Worm (Caenorhabditis elegans): Measurements from ENCODE around the gene fbxa-141.

Gene fbxa-141

ce11 chrX:14505578-14506353, 7.0 kb downstream of the fbxa-141 start (continued):
- TF ChIP-seq gei-8 (GFP tag; optimal IDR thresholded peaks at IDR 0.05) (peak; percentile 68), nhr-41 (GFP tag; IDR thresholded peaks at IDR 0.05) (peak; percentile 63; the same call in 1 of the 2 replicates), zfp-3 (GFP tag; conservative IDR thresholded peaks at IDR 0.05) (no peak), mxl-2 (GFP tag; conservative IDR thresholded peaks at IDR 0.05) (0 out of 2 replicates have a peak, but pooled peaks have one; percentile 23), rbr-2 (tag; optimal IDR thresholded peaks at IDR 0.05) (peak; percentile 13), snpc-4 (tag; optimal IDR thresholded peaks at IDR 0.05) (peak; percentile 4), nhr-28 (tag; optimal IDR thresholded peaks at IDR 0.05) (peak; percentile 92), nhr-102 (tag; optimal IDR thresholded peaks at IDR 0.05) (peak; percentile 52)

DNA sequence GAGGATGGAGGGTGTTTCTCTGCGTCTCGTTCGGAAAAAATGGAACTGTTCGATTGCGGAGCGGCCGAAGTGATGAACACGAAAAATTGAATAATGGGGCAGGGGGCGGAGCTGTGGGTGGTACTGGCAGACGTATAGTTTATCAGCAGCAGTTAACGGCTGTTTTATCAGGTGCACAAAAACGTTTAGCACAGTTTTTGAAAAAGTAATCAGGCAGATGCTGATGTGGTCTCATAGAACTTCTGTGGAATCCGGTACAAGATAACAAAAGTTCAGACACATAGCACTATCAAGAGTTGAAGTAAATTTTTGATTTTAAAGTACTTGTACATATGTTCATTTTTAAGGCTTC, 8.2 kb downstream of the fbxa-141 start:
- TF ChIP-seq F44E2.7 (GFP tag; IDR thresholded peaks at IDR 0.05) (0 out of 2 replicates have a peak, but pooled peaks have one; percentile 0), dve-1 (tag; optimal IDR thresholded peaks at IDR 0.05; ENCODE audit: insufficient read depth) (peak; percentile 54), dmd-6 (GFP tag; IDR thresholded peaks at IDR 0.05) (peak; percentile 35), daf-16 (GFP tag; optimal IDR thresholded peaks at IDR 0.05) (no peak), daf-16 (tag; optimal IDR thresholded peaks at IDR 0.05) (peak; percentile 36), mxl-3 (GFP tag; optimal IDR thresholded peaks at IDR 0.05) (peak; percentile 47), tra-1 (GFP tag; IDR thresholded peaks at IDR 0.05) (0 out of 2 replicates have a peak, but pooled peaks have one; percentile 12), lin-39 (tag; optimal IDR thresholded peaks at IDR 0.05) (no peak), madf-5 (GFP tag; IDR thresholded peaks at IDR 0.05) (no peak), dmd-8 (GFP tag; IDR thresholded peaks at IDR 0.05) (0 out of 2 replicates have a peak, but pooled peaks have one; percentile 22), php-3 (GFP tag; IDR thresholded peaks at IDR 0.05) (peak; percentile 41; the same call in 1 of the 2 replicates), F10B5.3 (tag; optimal IDR thresholded peaks at IDR 0.05) (peak; percentile 7), ZK337.2 (GFP tag; IDR thresholded peaks at IDR 0.05) (no peak), cey-2 (tag; optimal IDR thresholded peaks at IDR 0.05; ENCODE audit: borderline replicate concordance, insufficient read depth) (no peak), nhr-28 (tag; optimal IDR thresholded peaks at IDR 0.05) (peak; percentile 83), nhr-111 (GFP tag; optimal IDR thresholded peaks at IDR 0.05) (no peak), lin-1 (GFP tag; IDR thresholded peaks at IDR 0.05) (0 out of 2 replicates have a peak, but pooled peaks have one; percentile 20), pqm-1 (tag; optimal IDR thresholded peaks at IDR 0.05) (peak; percentile 72), hlh-11 (tag; optimal IDR thresholded peaks at IDR 0.05) (peak; percentile 41)

DNA sequence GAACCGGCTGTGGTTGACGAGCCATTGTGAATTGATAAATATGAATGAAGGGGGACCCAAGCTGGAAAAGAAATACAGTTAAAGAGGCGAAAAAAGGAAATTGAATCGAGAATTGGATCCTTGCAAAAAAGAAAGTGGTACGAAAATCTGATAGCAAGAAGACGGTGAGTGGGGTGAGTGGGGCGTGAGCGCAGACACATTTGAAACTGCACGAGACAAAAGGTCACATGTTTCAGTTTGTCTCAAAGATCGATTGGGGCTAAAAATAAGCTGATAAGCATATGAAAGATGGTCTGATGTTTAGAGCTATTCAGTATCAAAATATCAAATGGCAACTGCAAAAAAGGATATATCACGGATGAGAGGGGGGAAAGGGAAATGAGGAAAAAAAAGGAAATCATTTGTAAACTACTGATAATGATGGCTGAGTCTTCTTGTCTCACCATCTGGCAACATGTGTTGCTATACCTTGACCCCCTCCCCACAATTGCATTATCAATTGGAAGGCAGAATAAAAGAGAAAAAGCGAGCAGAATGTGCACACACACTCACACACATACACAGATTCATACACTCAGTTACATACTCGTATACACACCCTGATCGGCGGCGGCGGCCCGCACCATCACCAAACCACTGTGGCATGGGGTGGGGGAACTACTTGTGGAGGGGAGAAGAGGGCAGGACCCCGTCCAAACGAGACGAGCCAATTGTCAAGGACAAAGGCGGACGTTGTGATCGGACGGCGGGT, 8.7 kb downstream of the fbxa-141 start, which contains the start of gene M163.1:
M163.1 (minus strand) TSS at position 25 of the 751 bp plus-strand sequence.
- no peak for TF ChIP-seq Y48G9A.11 (GFP tag; IDR thresholded peaks at IDR 0.05)
- peak; percentile 38 for TF ChIP-seq hlh-11 (tag; optimal IDR thresholded peaks at IDR 0.05)
- no peak for TF ChIP-seq Y75B8A.6 (GFP tag; IDR thresholded peaks at IDR 0.05)
- no peak for TF ChIP-seq zip-2 (tag; optimal IDR thresholded peaks at IDR 0.05)
- peak; percentile 56 for TF ChIP-seq dmd-6 (GFP tag; IDR thresholded peaks at IDR 0.05)
- TF ChIP-seq T26A8.4 (GFP tag; IDR thresholded peaks at IDR 0.05) = no peak
- 0 out of 2 replicates have a peak, but pooled peaks have one; percentile 18 for TF ChIP-seq lin-38 (GFP tag; IDR thresholded peaks at IDR 0.05)
- TF ChIP-seq F37D6.2 (tag; optimal IDR thresholded peaks at IDR 0.05) = no peak
- no peak for TF ChIP-seq fkh-10 (GFP tag; optimal IDR thresholded peaks at IDR 0.05)
- no peak for TF ChIP-seq spr-1 (tag; optimal IDR thresholded peaks at IDR 0.05)
- TF ChIP-seq lin-13 (GFP tag; optimal IDR thresholded peaks at IDR 0.05) = no peak
- TF ChIP-seq T20F7.1 (GFP tag; optimal IDR thresholded peaks at IDR 0.05) = no peak
- TF ChIP-seq nhr-41 (GFP tag; IDR thresholded peaks at IDR 0.05) = no peak
- TF ChIP-seq mes-2 (tag; optimal IDR thresholded peaks at IDR 0.05; ENCODE audit: poor library complexity, severe bottlenecking) = peak; percentile 1
- TF ChIP-seq dve-1 (tag; optimal IDR thresholded peaks at IDR 0.05; ENCODE audit: insufficient read depth) = peak; percentile 42
- TF ChIP-seq dpl-1 (GFP tag; optimal IDR thresholded peaks at IDR 0.05) = no peak
- no peak for TF ChIP-seq daf-19 (GFP tag; conservative IDR thresholded peaks at IDR 0.05)
- no peak for TF ChIP-seq ces-1 (GFP tag; optimal IDR thresholded peaks at IDR 0.05)
- TF ChIP-seq daf-16 (GFP tag; optimal IDR thresholded peaks at IDR 0.05) = no peak
- TF ChIP-seq daf-16 (tag; optimal IDR thresholded peaks at IDR 0.05) = peak; percentile 57
- no peak for TF ChIP-seq ztf-11 (tag; optimal IDR thresholded peaks at IDR 0.05)
- TF ChIP-seq madf-5 (GFP tag; IDR thresholded peaks at IDR 0.05) = no peak
- no peak for TF ChIP-seq ceh-20 (GFP tag; IDR thresholded peaks at IDR 0.05)
- TF ChIP-seq lin-29 (GFP tag; IDR thresholded peaks at IDR 0.05) = no peak
- TF ChIP-seq arid-1 (GFP tag; conservative IDR thresholded peaks at IDR 0.05) = no peak

All from whole organism, L4 larva.